Fruit fly (Drosophila melanogaster): ENCODE results near the gene Osi24.

- no peak for TF ChIP-seq Myc (optimal IDR thresholded peaks at IDR 0.05)
- no peak for TF ChIP-seq h (optimal IDR thresholded peaks at IDR 0.05)
- TF ChIP-seq psq (optimal IDR thresholded peaks at IDR 0.05), result no peak
- no peak for TF ChIP-seq insv (optimal IDR thresholded peaks at IDR 0.05)
- TF ChIP-seq Sin3A (optimal IDR thresholded peaks at IDR 0.05), result no peak
- no peak for TF ChIP-seq ttk (optimal IDR thresholded peaks at IDR 0.05)
Observed at dm6 chr3R:6156963-6157498, 41.6 kb upstream of the Osi24 start, which contains the start of gene CG31559.

Measured in Kc167 (cell line).